Worm (Caenorhabditis elegans) whole organism, young adult: ENCODE data around the gene srv-28.

Source experiments
- B0261.1 ChIP-seq: sonication (generic microtip); optimal IDR thresholded peaks from 2 replicates; lab custom pipeline; 2016; ENCODE audit warnings: mild to moderate bottlenecking, missing genetic modification characterization, moderate library complexity, missing compliant biosample characterization
- F57C9.4 ChIP-seq: sonication (generic microtip); optimal IDR thresholded peaks from 2 replicates; lab custom pipeline; 2017; ENCODE audit warnings: mild to moderate bottlenecking, missing genetic modification characterization, missing compliant biosample characterization
- Y53G8AR.9 ChIP-seq: fragments of 200-800 bp; sonication (Bioruptor generic); conservative IDR thresholded peaks from 2 replicates; pipeline ENCODE4 v1.3.6; 2022; ENCODE audit warnings: missing genetic modification reagents, missing genetic modification characterization, missing compliant biosample characterization
- atf-7 ChIP-seq: sonication (generic microtip); optimal IDR thresholded peaks from 2 replicates; lab custom pipeline; 2017; ENCODE audit warnings: mild to moderate bottlenecking, missing genetic modification characterization, missing compliant biosample characterization
- attf-3 ChIP-seq: fragments of 200-800 bp; sonication (Bioruptor generic); conservative IDR thresholded peaks from 2 replicates; pipeline ENCODE4 v1.3.6; 2022; ENCODE audit warnings: missing genetic modification reagents, missing genetic modification characterization, missing compliant biosample characterization
- cebp-1 ChIP-seq, 2 experiments: fragments of 200-800 bp in 1 of 2; sonication (Bioruptor generic) in 1 of 2; sonication (generic microtip) in 1 of 2; IDR thresholded peaks in 1 of 2; optimal IDR thresholded peaks in 1 of 2; 2 replicates each; pipeline versions ENCODE4 v1.3.6 to Lab custom; 2017 to 2022; ENCODE audit warnings: missing compliant biosample characterization in 2 of 2, missing genetic modification characterization in 2 of 2, mild to moderate bottlenecking in 1 of 2, missing genetic modification reagents in 1 of 2, moderate library complexity in 1 of 2
- cebp-2 ChIP-seq: fragments of 200-800 bp; sonication (Bioruptor generic); IDR thresholded peaks from 2 replicates; pipeline ENCODE4 v1.3.6; 2022; ENCODE audit warnings: missing genetic modification characterization, missing compliant biosample characterization
- chd-7 ChIP-seq: sonication (generic microtip); optimal IDR thresholded peaks from 2 replicates; lab custom pipeline; 2016; ENCODE audit warnings: mild to moderate bottlenecking, missing genetic modification characterization, moderate library complexity, missing compliant biosample characterization
- dox-1 ChIP-seq: fragments of 200-800 bp; sonication (Bioruptor generic); IDR thresholded peaks from 2 replicates; pipeline ENCODE4 v1.3.6; 2022; ENCODE audit warnings: missing genetic modification reagents, missing genetic modification characterization, missing compliant biosample characterization
- let-526 ChIP-seq: fragments of 200-800 bp; sonication (Bioruptor generic); IDR thresholded peaks from 2 replicates; pipeline ENCODE4 v1.3.6; 2022; ENCODE audit warnings: missing genetic modification reagents, missing genetic modification characterization, missing compliant biosample characterization
- lsy-27 ChIP-seq: sonication (generic microtip); optimal IDR thresholded peaks from 2 replicates; lab custom pipeline; 2017; ENCODE audit warnings: missing genetic modification characterization, mild to moderate bottlenecking, missing compliant biosample characterization, antibody characterized with exemption, missing genotype, borderline replicate concordance; ENCODE audit not compliant: insufficient read depth
- mcd-1 ChIP-seq: fragments of 200-800 bp; sonication (Bioruptor generic); IDR thresholded peaks from 2 replicates; pipeline ENCODE4 v1.3.6; 2022; ENCODE audit warnings: missing genetic modification reagents, missing genetic modification characterization, missing compliant biosample characterization
- nfya-2 ChIP-seq: fragments of 200-800 bp; sonication (Bioruptor generic); IDR thresholded peaks from 2 replicates; pipeline ENCODE4 v1.3.6; 2022; ENCODE audit warnings: missing genetic modification reagents, missing genetic modification characterization, missing compliant biosample characterization
- nhr-179 ChIP-seq: sonication (generic microtip); optimal IDR thresholded peaks from 2 replicates; lab custom pipeline; 2016; ENCODE audit warnings: mild to moderate bottlenecking, missing genetic modification characterization, missing compliant biosample characterization
- nhr-27 ChIP-seq: fragments of 200-800 bp; sonication (Bioruptor generic); optimal IDR thresholded peaks from 2 replicates; lab custom pipeline; 2018; ENCODE audit warnings: mild to moderate bottlenecking, missing genetic modification characterization, moderate library complexity, missing compliant biosample characterization
- nhr-80 ChIP-seq: sonication (generic microtip); optimal IDR thresholded peaks from 2 replicates; lab custom pipeline; 2016; ENCODE audit warnings: missing genetic modification characterization, missing compliant biosample characterization
- somi-1 ChIP-seq: fragments of 200-800 bp; sonication (Bioruptor generic); optimal IDR thresholded peaks from 2 replicates; lab custom pipeline; 2018; ENCODE audit warnings: mild to moderate bottlenecking, missing genetic modification characterization, missing compliant biosample characterization
- zfh-2 ChIP-seq: fragments of 200-800 bp; sonication (Bioruptor generic); conservative IDR thresholded peaks from 2 replicates; pipeline ENCODE4 v1.3.6; 2022; ENCODE audit warnings: missing genetic modification reagents, missing genetic modification characterization, missing compliant biosample characterization
- ztf-25 ChIP-seq: fragments of 200-800 bp; sonication (Bioruptor generic); IDR thresholded peaks from 2 replicates; pipeline ENCODE4 v1.3.6; 2022; ENCODE audit warnings: missing genetic modification reagents, missing genetic modification characterization, missing compliant biosample characterization
- ztf-3 ChIP-seq: fragments of 200-800 bp; sonication (Bioruptor generic); optimal IDR thresholded peaks from 2 replicates; lab custom pipeline; 2018; ENCODE audit warnings: mild to moderate bottlenecking, missing genetic modification characterization, missing compliant biosample characterization

The srv-28 gene

DNA sequence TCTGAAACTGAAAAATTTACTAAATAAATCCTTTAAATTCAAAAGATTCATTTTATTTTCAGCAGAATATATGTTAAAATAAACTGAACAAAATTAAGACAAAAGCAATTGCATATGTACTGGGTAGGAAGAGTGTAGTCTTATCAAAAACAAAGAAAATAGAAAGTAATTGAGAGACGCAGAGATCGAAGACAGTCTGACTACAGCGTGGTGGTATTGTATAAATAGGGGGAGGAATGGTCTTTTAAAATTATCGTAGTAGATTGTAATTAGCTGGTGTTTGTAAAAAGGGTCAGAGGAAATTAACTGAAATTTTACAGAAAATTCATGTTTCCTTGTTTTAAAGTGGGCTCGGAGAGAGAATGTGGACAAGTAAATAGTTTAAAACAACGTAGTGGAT is 14.7 kb downstream of the srv-28 start, which contains the start of gene acox-3:
Gene acox-3 (minus strand): TSS at position 7 of the 400 bp plus-strand sequence.
- TF ChIP-seq nhr-80 (tag; lab: Kevin White, UChicago): peak; percentile 18
- TF ChIP-seq ztf-25 (GFP tag; lab: Robert Waterston, UW): no peak

DNA sequence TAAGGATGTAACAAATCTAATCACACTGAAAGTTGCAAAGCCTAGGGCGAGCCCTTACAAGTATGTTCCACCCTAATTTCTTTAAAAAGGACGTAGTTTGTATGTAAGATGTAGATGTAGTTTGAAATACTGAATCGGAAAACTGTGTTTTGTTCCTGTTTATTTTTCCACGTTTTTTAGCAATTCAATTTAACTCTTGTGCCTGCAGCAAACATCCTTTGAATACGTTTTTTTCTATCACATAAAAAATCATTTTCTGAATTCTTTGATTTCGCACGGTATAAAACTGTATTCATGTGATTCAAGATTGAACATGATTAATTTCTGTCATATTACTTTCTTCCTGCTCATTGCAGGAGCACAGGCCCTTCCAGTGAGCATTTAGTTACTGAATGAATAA is 23.2 kb downstream of the srv-28 start, which contains the start of gene F58F9.9:
Gene F58F9.9 (plus strand): TSS at position 301 of the 400 bp plus-strand sequence.
- no peak for TF ChIP-seq lsy-27 (tag; lab: Kevin White, UChicago)
- TF ChIP-seq ztf-3 (GFP tag; lab: Kevin White, UChicago): no peak
- TF ChIP-seq cebp-2 (GFP tag; lab: Robert Waterston, UW): no peak
- no peak for TF ChIP-seq somi-1 (GFP tag; lab: Kevin White, UChicago)

DNA sequence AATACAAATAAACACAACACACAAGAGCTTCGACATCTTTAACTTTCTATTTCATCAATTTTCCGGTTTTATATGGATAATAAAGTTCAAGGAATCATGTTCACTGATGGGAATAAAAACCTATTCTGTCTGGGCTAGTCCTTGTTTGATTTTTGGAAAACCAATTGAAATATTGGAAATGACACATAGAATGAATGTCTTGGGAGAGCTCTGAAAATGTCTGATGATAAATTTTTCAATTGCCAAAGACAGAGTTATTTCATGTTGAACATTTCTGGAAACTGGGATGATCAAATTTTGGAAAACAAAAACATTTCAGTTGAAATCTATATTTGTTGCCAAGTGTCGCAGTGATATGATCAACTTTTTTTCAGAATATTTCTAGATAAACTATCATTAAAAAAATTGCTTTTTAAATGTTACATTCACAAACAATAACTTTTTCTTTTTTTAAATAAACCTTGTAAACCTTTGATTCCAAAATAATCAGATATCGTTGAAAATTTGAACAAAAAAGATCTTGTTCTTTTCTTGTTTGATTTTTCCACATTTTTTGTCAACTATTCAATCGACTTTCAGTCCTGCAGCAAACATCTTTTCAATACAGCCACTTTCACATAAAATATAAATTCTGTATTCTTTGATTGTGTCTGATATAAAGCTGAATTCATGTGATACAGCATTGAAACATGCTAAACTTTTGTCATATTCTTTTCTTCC is 25.5 kb downstream of the srv-28 start, which contains the start of the genes F58F9.6 and F58F9.8:
Gene F58F9.6 (minus strand): TSS at position 101 of the 720 bp plus-strand sequence.
Gene F58F9.8 (plus strand): TSS at position 670 of the 720 bp plus-strand sequence.
- TF ChIP-seq somi-1 (GFP tag; lab: Kevin White, UChicago): no peak
- no peak for TF ChIP-seq dox-1
- no peak for TF ChIP-seq nfya-2 (GFP tag; lab: Robert Waterston, UW)
- TF ChIP-seq cebp-2 (GFP tag; lab: Robert Waterston, UW): no peak
- TF ChIP-seq, all 124 proteins: peak for 0

DNA sequence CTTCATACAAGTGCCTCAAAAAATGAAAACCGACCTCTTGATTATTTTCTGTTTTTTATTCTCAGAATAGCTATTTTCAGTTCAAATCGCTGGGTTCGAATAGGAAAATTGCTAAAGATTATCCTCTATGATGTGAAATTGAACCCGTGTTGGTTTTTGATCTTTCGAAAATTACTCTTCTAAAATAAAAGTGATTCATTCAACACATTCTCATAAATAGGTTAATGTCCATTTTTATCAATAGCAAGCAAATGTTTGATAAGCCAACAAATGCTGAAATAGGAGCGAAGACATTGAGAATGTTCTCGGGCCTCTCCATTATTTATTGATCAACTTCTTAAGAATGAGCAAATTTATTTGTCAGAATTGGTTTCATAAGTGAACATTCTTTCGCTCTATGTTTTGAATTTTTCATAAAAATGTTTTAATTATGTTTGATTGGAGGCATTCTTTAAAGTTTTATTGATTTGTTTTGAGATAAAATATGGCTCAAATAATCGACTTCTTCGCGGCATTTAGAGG is 30.3 kb downstream of the srv-28 start, which contains the start of gene F58F9.3:
Gene F58F9.3 (plus strand): TSS at position 472 of the 522 bp plus-strand sequence.
- peak; percentile 37 for TF ChIP-seq nhr-80 (tag; lab: Kevin White, UChicago)
- TF ChIP-seq Y53G8AR.9: no peak
- no peak for TF ChIP-seq let-526
- TF ChIP-seq chd-7: no peak

DNA sequence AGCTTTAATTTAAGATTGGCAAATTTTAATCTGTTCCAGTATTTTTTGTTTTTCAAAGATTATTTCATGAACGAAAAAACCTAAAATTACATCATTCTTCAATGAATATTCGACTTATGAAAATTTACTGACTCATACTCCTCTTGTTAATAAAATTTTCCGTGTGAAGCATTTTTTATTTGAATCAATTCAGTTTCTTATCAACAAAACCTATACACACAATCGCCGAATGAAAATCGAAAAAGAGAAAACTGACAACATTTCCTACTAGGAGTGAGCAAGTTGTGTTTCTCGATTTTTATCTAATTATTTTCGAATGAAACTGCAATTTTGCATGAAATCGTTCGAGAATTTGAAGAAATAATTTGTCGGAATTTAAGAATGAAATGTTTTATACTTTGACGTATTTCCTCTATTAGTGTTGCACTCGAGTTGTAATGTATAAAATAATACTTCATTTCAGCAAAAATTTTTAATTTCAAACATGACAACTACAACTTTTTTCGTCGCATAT is 32.5 kb downstream of the srv-28 start, which contains the start of gene F58F9.4:
Gene F58F9.4 (plus strand): TSS at position 464 of the 514 bp plus-strand sequence.
- TF ChIP-seq attf-3 (GFP tag; lab: Robert Waterston, UW): no peak
- TF ChIP-seq cebp-1 (GFP tag; IDR thresholded peaks at IDR 0.05; lab: Robert Waterston, UW): no peak
- TF ChIP-seq cebp-1 (tag; optimal IDR thresholded peaks at IDR 0.05; lab: Kevin White, UChicago): no peak
- no peak for TF ChIP-seq atf-7
- no peak for TF ChIP-seq B0261.1 (tag; lab: Kevin White, UChicago)
- no peak for TF ChIP-seq nhr-179
- TF ChIP-seq nhr-80 (tag; lab: Kevin White, UChicago): peak; percentile 37
- no peak for TF ChIP-seq nhr-27

DNA sequence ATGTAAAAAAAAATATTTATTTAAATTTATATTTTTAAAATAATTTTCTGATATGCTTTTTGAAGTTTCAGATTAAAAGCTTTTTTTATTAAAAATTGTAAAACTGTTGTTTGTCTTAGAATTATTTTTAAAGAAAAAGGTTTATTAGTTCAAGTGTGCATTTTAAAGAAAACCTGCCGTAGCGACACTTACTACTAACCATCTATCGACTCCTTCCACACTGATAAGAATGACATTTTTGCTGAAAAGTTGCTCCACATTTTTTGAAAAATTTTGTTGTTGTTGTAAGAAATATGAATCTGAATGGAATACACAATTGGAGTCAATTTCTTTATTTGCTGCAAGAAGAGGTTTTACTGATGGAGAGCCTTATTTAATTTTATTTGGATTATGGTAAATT is 35.2 kb downstream of the srv-28 start, which contains the start of gene C49A9.1:
Gene C49A9.1 (plus strand): TSS at position 217 of the 400 bp plus-strand sequence.
- TF ChIP-seq nhr-80 (tag; lab: Kevin White, UChicago) (peak; percentile 19), nfya-2 (GFP tag; lab: Robert Waterston, UW) (no peak)

DNA sequence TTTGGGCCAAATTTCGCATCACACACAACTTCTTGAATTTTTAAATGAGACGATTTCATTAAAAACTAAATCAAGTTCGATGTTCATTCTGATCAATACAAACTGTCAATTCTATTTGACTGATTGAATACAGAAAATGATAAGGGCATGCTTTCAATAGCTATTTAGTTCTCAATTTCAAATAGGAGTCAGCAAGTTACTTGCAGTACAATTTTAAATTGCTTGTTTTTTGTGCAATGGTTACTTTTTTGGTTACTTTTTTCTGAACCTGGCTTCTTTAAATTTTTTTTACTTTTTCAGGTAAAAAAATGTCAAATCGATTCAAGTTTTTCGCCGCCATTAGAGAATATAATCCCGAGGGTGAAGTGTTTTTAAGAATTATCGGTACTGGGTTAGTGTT is 38.0 kb downstream of the srv-28 start, which contains the start of gene C49A9.2:
Gene C49A9.2 (plus strand): TSS at position 301 of the 400 bp plus-strand sequence.
- TF ChIP-seq F57C9.4: no peak
- peak; percentile 38 for TF ChIP-seq nhr-80 (tag; lab: Kevin White, UChicago)
- no peak for TF ChIP-seq zfh-2 (GFP tag; lab: Robert Waterston, UW)

DNA sequence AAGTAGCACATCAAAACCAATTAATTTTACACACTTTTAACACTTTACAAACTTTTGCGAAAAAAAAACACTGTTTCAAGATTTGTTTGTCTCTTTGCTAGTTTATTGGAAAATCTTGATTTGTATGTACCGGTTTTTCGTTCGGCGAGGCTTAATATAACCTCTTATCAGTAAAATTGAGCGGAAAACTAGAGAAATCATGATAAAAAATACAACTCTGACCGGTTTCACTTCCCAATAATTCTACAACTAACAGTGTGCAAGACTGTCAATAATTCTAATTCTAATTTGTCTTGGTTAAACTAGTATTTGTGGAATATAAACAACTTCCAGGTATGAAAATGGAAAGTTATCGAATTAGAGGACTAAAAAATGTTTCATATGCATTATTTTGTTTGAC is 41.3 kb downstream of the srv-28 start, which contains the start of gene C49A9.3:
Gene C49A9.3 (plus strand): TSS at position 212 of the 400 bp plus-strand sequence.
- TF ChIP-seq nhr-80 (tag; lab: Kevin White, UChicago) (peak; percentile 64), mcd-1 (GFP tag; lab: Robert Waterston, UW) (no peak)
